Worm (Caenorhabditis elegans): ENCODE data around the gene chdh-1.

DNA sequence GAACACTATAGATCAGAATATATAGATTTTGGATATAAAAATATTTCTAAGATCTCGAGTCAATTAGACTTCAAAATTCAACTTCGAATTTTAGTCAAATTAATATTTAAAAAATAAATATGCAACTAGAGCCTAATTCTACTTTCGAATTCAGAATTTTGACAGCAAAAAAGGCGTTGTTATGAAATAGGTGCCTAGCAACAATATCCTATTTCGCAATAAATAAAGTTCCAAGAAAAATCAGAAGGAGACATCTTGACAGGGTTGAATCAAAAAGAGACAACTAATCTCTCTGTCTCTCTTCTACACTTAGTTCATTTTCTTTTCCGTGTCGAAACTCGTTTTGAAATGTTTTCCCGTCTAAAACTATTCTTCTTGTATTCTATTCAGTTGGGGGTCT lies 23.4 kb downstream of the chdh-1 start:
- TF ChIP-seq nhr-77 (tag; optimal IDR thresholded peaks at IDR 0.05) (no peak), lin-39 (tag; optimal IDR thresholded peaks at IDR 0.05) (no peak), pqm-1 (tag; optimal IDR thresholded peaks at IDR 0.05) (no peak), nhr-28 (tag; optimal IDR thresholded peaks at IDR 0.05) (no peak), nhr-76 (tag; optimal IDR thresholded peaks at IDR 0.05) (no peak), ztf-11 (tag; optimal IDR thresholded peaks at IDR 0.05) (no peak), zag-1 (tag; optimal IDR thresholded peaks at IDR 0.05) (no peak), elt-2 (tag; optimal IDR thresholded peaks at IDR 0.05) (no peak), unc-39 (tag; optimal IDR thresholded peaks at IDR 0.05) (no peak)
